Worm (Caenorhabditis elegans) whole organism, L4/young adult: ENCODE data around the gene ztf-14.

ENCODE experiments used
- W03F9.2 ChIP-seq: fragments of 150-350 bp; optimal IDR thresholded peaks from 2 replicates; lab custom pipeline; 2014; ENCODE audit warnings: missing biosample characterization, missing genetic modification characterization
- dao-5 ChIP-seq: sonication (generic microtip); optimal IDR thresholded peaks from 2 replicates; lab custom pipeline; 2016; ENCODE audit warnings: missing genotype, missing genetic modification characterization, moderate library complexity, missing compliant biosample characterization
- him-1 ChIP-seq: sonication (generic microtip); optimal IDR thresholded peaks from 2 replicates; lab custom pipeline; 2016; ENCODE audit warnings: missing genotype, missing genetic modification reagents, missing genetic modification characterization, missing compliant biosample characterization

The ztf-14 gene

ce11 chrX:14495785-14496184, at the start of gene ztf-14:
Gene ztf-14, plus strand, starts transcription at chrX:14496085.
- no peak for TF ChIP-seq W03F9.2 (tag; lab: Kevin White, UChicago)
- no peak for TF ChIP-seq dao-5 (tag; lab: Kevin White, UChicago)
- TF ChIP-seq him-1, result no peak

- TF ChIP-seq dao-5 (tag; lab: Kevin White, UChicago), result no peak
- TF ChIP-seq him-1, result no peak
- no peak for TF ChIP-seq W03F9.2 (tag; lab: Kevin White, UChicago)
Observed at ce11 chrX:14447498-14447897, 48.4 kb upstream of the ztf-14 start.

ce11 chrX:14447910-14448309, 48.0 kb upstream of the ztf-14 start, which contains the start of gene jmjd-3.2:
Gene jmjd-3.2, plus strand, starts transcription at chrX:14448210.
- no peak for TF ChIP-seq W03F9.2 (tag; lab: Kevin White, UChicago)
- TF ChIP-seq dao-5 (tag; lab: Kevin White, UChicago), result no peak
- TF ChIP-seq him-1, result no peak

ce11 chrX:14453735-14454134, 42.1 kb upstream of the ztf-14 start, which contains the start of gene F23D12.7:
Gene F23D12.7, minus strand, starts transcription at chrX:14453835.
- TF ChIP-seq him-1 (no peak), W03F9.2 (tag; lab: Kevin White, UChicago) (no peak), dao-5 (tag; lab: Kevin White, UChicago) (no peak)

- TF ChIP-seq dao-5 (tag; lab: Kevin White, UChicago) (no peak), him-1 (no peak), W03F9.2 (tag; lab: Kevin White, UChicago) (no peak)
Observed at ce11 chrX:14455419-14455818, 40.5 kb upstream of the ztf-14 start, which contains the start of gene Y66C5A.1. Gene Y66C5A.1, minus strand, starts transcription at chrX:14455519.

- TF ChIP-seq him-1 (no peak), dao-5 (tag; lab: Kevin White, UChicago) (no peak), W03F9.2 (tag; lab: Kevin White, UChicago) (no peak)
Observed at ce11 chrX:14460412-14460811, 35.5 kb upstream of the ztf-14 start, which contains the start of gene Y66C5A.2. Gene Y66C5A.2, plus strand, starts transcription at chrX:14460712.

ce11 chrX:14464513-14464912, 31.4 kb upstream of the ztf-14 start, which contains the start of gene M163.7:
Gene M163.7, plus strand, starts transcription at chrX:14464813.
- TF ChIP-seq W03F9.2 (tag; lab: Kevin White, UChicago) (no peak), dao-5 (tag; lab: Kevin White, UChicago) (no peak), him-1 (no peak)

- TF ChIP-seq him-1 (no peak), dao-5 (tag; lab: Kevin White, UChicago) (no peak), W03F9.2 (tag; lab: Kevin White, UChicago) (no peak)
Observed at ce11 chrX:14465593-14465992, 30.3 kb upstream of the ztf-14 start, which contains the start of gene M163.22. Gene M163.22, plus strand, starts transcription at chrX:14465893.

ce11 chrX:14466532-14466931, 29.4 kb upstream of the ztf-14 start, which contains the start of gene M163.21:
Gene M163.21, plus strand, starts transcription at chrX:14466832.
- TF ChIP-seq dao-5 (tag; lab: Kevin White, UChicago) (no peak), W03F9.2 (tag; lab: Kevin White, UChicago) (no peak), him-1 (no peak)

- TF ChIP-seq him-1 (no peak), dao-5 (tag; lab: Kevin White, UChicago) (no peak), W03F9.2 (tag; lab: Kevin White, UChicago) (no peak)
Observed at ce11 chrX:14469284-14469683, 26.6 kb upstream of the ztf-14 start, which contains the start of gene M163.9. Gene M163.9, plus strand, starts transcription at chrX:14469584.

- no peak for TF ChIP-seq dao-5 (tag; lab: Kevin White, UChicago)
- no peak for TF ChIP-seq W03F9.2 (tag; lab: Kevin White, UChicago)
- TF ChIP-seq him-1, result no peak
Observed at ce11 chrX:14470687-14471086, 25.2 kb upstream of the ztf-14 start, which contains the start of gene M163.10. Gene M163.10, plus strand, starts transcription at chrX:14470987.

ce11 chrX:14473740-14474139, 22.1 kb upstream of the ztf-14 start, which contains the start of gene M163.5:
Gene M163.5, plus strand, starts transcription at chrX:14474040.
- TF ChIP-seq him-1 (no peak), dao-5 (tag; lab: Kevin White, UChicago) (no peak), W03F9.2 (tag; lab: Kevin White, UChicago) (no peak)

- no peak for TF ChIP-seq him-1
- TF ChIP-seq W03F9.2 (tag; lab: Kevin White, UChicago), result peak; percentile 20
- peak; percentile 4 for TF ChIP-seq dao-5 (tag; lab: Kevin White, UChicago)
Observed at ce11 chrX:14476625-14477257, 19.1 kb upstream of the ztf-14 start.

- TF ChIP-seq W03F9.2 (tag; lab: Kevin White, UChicago) (no peak), dao-5 (tag; lab: Kevin White, UChicago) (no peak), him-1 (no peak)
Observed at ce11 chrX:14477338-14477737, 18.5 kb upstream of the ztf-14 start.
